Worm (Caenorhabditis elegans) whole organism, L3 larva: ENCODE measurements around the gene hmit-1.3.

ENCODE experiments used
- R02D3.7 ChIP-seq: fragments of 150-350 bp; optimal IDR thresholded peaks from 2 replicates; lab custom pipeline; 2014; ENCODE audit warnings: missing biosample characterization, missing genetic modification characterization
- ZK546.5 ChIP-seq: sonication (generic microtip); optimal IDR thresholded peaks from 2 replicates; lab custom pipeline; 2017; ENCODE audit warnings: missing biosample characterization, missing genetic modification characterization
- aly-2 ChIP-seq: fragments of 150-350 bp; optimal IDR thresholded peaks from 2 replicates; lab custom pipeline; 2014; ENCODE audit warnings: missing biosample characterization, missing genetic modification characterization
- ama-1 ChIP-seq: fragments of 150-350 bp; optimal IDR thresholded peaks from 2 replicates; lab custom pipeline; 2018
- ceh-16 ChIP-seq: sonication (generic microtip); optimal IDR thresholded peaks from 2 replicates; lab custom pipeline; 2017; ENCODE audit warnings: missing biosample characterization, missing genetic modification characterization
- ceh-28 ChIP-seq: fragments of 150-350 bp; optimal IDR thresholded peaks from 2 replicates; lab custom pipeline; 2014; ENCODE audit warnings: missing biosample characterization, missing genetic modification reagents, missing genetic modification characterization
- ceh-82 ChIP-seq: fragments of 150-350 bp; optimal IDR thresholded peaks from 2 replicates; lab custom pipeline; 2014; ENCODE audit warnings: missing biosample characterization, missing genetic modification characterization
- daf-12 ChIP-seq: fragments of 150-350 bp; optimal IDR thresholded peaks from 2 replicates; lab custom pipeline; 2014; ENCODE audit warnings: missing biosample characterization, missing genetic modification reagents, missing genetic modification characterization
- egl-27 ChIP-seq: sonication (generic microtip); optimal IDR thresholded peaks from 4 replicates; lab custom pipeline; 2017; ENCODE audit warnings: missing biosample characterization, missing genetic modification reagents, missing genetic modification characterization
- egl-5 ChIP-seq: fragments of 150-350 bp; optimal IDR thresholded peaks from 2 replicates; lab custom pipeline; 2017; ENCODE audit warnings: missing biosample characterization, missing genetic modification reagents, missing genetic modification characterization, inconsistent platforms
- elt-1 ChIP-seq: fragments of 150-350 bp; optimal IDR thresholded peaks from 2 replicates; lab custom pipeline; 2014; ENCODE audit warnings: missing biosample characterization, missing genetic modification characterization
- elt-2 ChIP-seq: sonication (generic microtip); optimal IDR thresholded peaks from 2 replicates; lab custom pipeline; 2016; ENCODE audit warnings: missing genetic modification reagents, mild to moderate bottlenecking, missing genetic modification characterization, missing compliant biosample characterization
- elt-3 ChIP-seq, 3 experiments: fragments of 150-350 bp in 1 of 3; sonication (generic microtip) in 2 of 3; optimal IDR thresholded peaks; 2 replicates in 2 of 3; 4 replicates in 1 of 3; lab custom pipeline; 2014 to 2017; ENCODE audit warnings: missing biosample characterization in 3 of 3, missing genetic modification characterization in 3 of 3
- eor-1 ChIP-seq, 2 experiments: fragments of 150-350 bp; optimal IDR thresholded peaks; 2 replicates each; lab custom pipeline; 2014 to 2018; ENCODE audit warnings: missing biosample characterization in 2 of 2, missing genetic modification characterization in 2 of 2
- fkh-10 ChIP-seq: sonication (generic microtip); optimal IDR thresholded peaks from 2 replicates; lab custom pipeline; 2017; ENCODE audit warnings: missing biosample characterization, missing genetic modification reagents, missing genetic modification characterization
- fkh-2 ChIP-seq: fragments of 150-350 bp; optimal IDR thresholded peaks from 2 replicates; lab custom pipeline; 2014; ENCODE audit warnings: missing biosample characterization, missing genetic modification reagents, missing genetic modification characterization
- fos-1 ChIP-seq: fragments of 150-350 bp; optimal IDR thresholded peaks from 2 replicates; lab custom pipeline; 2014; ENCODE audit warnings: missing biosample characterization, missing genetic modification characterization
- hmg-11 ChIP-seq: sonication (generic microtip); optimal IDR thresholded peaks from 2 replicates; lab custom pipeline; 2016; ENCODE audit warnings: missing genetic modification characterization, missing compliant biosample characterization
- jun-1 ChIP-seq: fragments of 150-350 bp; optimal IDR thresholded peaks from 2 replicates; lab custom pipeline; 2014; ENCODE audit warnings: missing biosample characterization, missing genetic modification reagents, missing genetic modification characterization
- lin-15B ChIP-seq: fragments of 150-350 bp; optimal IDR thresholded peaks from 2 replicates; lab custom pipeline; 2014; ENCODE audit warnings: missing biosample characterization, missing genetic modification characterization
- lin-39 ChIP-seq: fragments of 150-350 bp; optimal IDR thresholded peaks from 2 replicates; lab custom pipeline; 2018; ENCODE audit warnings: missing biosample characterization, missing genetic modification reagents, missing genetic modification characterization
- lsy-12 ChIP-seq: sonication (generic microtip); optimal IDR thresholded peaks from 2 replicates; lab custom pipeline; 2016; ENCODE audit warnings: mild to moderate bottlenecking, missing genetic modification characterization, missing compliant biosample characterization
- mdl-1 ChIP-seq: fragments of 150-350 bp; optimal IDR thresholded peaks from 2 replicates; lab custom pipeline; 2014; ENCODE audit warnings: missing biosample characterization, missing genetic modification characterization
- mml-1 ChIP-seq: fragments of 150-350 bp; sonication (generic microtip); optimal IDR thresholded peaks from 3 replicates; lab custom pipeline; 2014; ENCODE audit warnings: missing biosample characterization, missing genetic modification characterization
- nfya-1 ChIP-seq: sonication (generic microtip); optimal IDR thresholded peaks from 2 replicates; lab custom pipeline; 2017; ENCODE audit warnings: missing genetic modification characterization, mild to moderate bottlenecking, missing compliant biosample characterization, antibody characterized with exemption, moderate library complexity; ENCODE audit not compliant: insufficient read depth
- nhr-11 ChIP-seq: fragments of 150-350 bp; optimal IDR thresholded peaks from 2 replicates; lab custom pipeline; 2014; ENCODE audit warnings: missing biosample characterization, missing genetic modification characterization
- nhr-12 ChIP-seq: fragments of 150-350 bp; optimal IDR thresholded peaks from 2 replicates; lab custom pipeline; 2014; ENCODE audit warnings: missing biosample characterization, missing genetic modification characterization
- nhr-23 ChIP-seq: fragments of 150-350 bp; optimal IDR thresholded peaks from 2 replicates; lab custom pipeline; 2014; ENCODE audit warnings: missing biosample characterization, missing genetic modification reagents, missing genetic modification characterization
- nhr-237 ChIP-seq: fragments of 150-350 bp; optimal IDR thresholded peaks from 2 replicates; lab custom pipeline; 2014; ENCODE audit warnings: missing biosample characterization, missing genetic modification characterization
- nhr-25 ChIP-seq: sonication (generic microtip); optimal IDR thresholded peaks from 2 replicates; lab custom pipeline; 2017; ENCODE audit warnings: missing biosample characterization, missing genetic modification characterization
- nhr-28 ChIP-seq: fragments of 150-350 bp; optimal IDR thresholded peaks from 2 replicates; lab custom pipeline; 2014; ENCODE audit warnings: missing biosample characterization, missing genetic modification characterization
- nhr-43 ChIP-seq: sonication (generic microtip); optimal IDR thresholded peaks from 2 replicates; lab custom pipeline; 2016; ENCODE audit warnings: mild to moderate bottlenecking, missing genetic modification characterization, missing compliant biosample characterization; ENCODE audit not compliant: poor library complexity, severe bottlenecking
- nhr-67 ChIP-seq: fragments of 150-350 bp; optimal IDR thresholded peaks from 2 replicates; lab custom pipeline; 2014; ENCODE audit warnings: missing biosample characterization, missing genetic modification characterization
- nhr-76 ChIP-seq: fragments of 150-350 bp; sonication (generic microtip); optimal IDR thresholded peaks from 5 replicates; lab custom pipeline; 2014; ENCODE audit warnings: missing biosample characterization, missing genetic modification characterization
- nhr-77 ChIP-seq: fragments of 150-350 bp; optimal IDR thresholded peaks from 2 replicates; lab custom pipeline; 2014; ENCODE audit warnings: missing biosample characterization, missing genetic modification characterization
- pha-4 ChIP-seq: fragments of 150-350 bp; optimal IDR thresholded peaks from 2 replicates; lab custom pipeline; 2014; ENCODE audit warnings: missing biosample characterization, missing genetic modification reagents, missing genetic modification characterization
- pqm-1 ChIP-seq: fragments of 150-350 bp; optimal IDR thresholded peaks from 2 replicates; lab custom pipeline; 2017; ENCODE audit warnings: missing biosample characterization, missing genetic modification characterization, inconsistent platforms
- sea-2 ChIP-seq: fragments of 150-350 bp; sonication (generic microtip); optimal IDR thresholded peaks from 4 replicates; lab custom pipeline; 2014; ENCODE audit warnings: missing biosample characterization, missing genetic modification reagents, missing genetic modification characterization
- skn-1 ChIP-seq: fragments of 150-350 bp; optimal IDR thresholded peaks from 2 replicates; lab custom pipeline; 2014; ENCODE audit warnings: missing biosample characterization, missing genetic modification characterization
- snpc-4 ChIP-seq: fragments of 150-350 bp; optimal IDR thresholded peaks from 2 replicates; lab custom pipeline; 2014; ENCODE audit warnings: missing biosample characterization, missing genetic modification characterization
- tbx-2 ChIP-seq: sonication (generic microtip); optimal IDR thresholded peaks from 2 replicates; lab custom pipeline; 2016; ENCODE audit warnings: mild to moderate bottlenecking, missing genetic modification characterization, missing compliant biosample characterization
- unc-39 ChIP-seq: sonication (generic microtip); optimal IDR thresholded peaks from 4 replicates; lab custom pipeline; 2017; ENCODE audit warnings: missing biosample characterization, missing genetic modification characterization
- unc-62 ChIP-seq: fragments of 150-350 bp; sonication (generic microtip); optimal IDR thresholded peaks from 4 replicates; lab custom pipeline; 2014; ENCODE audit warnings: missing biosample characterization, missing genetic modification reagents, missing genetic modification characterization
- zag-1 ChIP-seq: fragments of 150-350 bp; optimal IDR thresholded peaks from 2 replicates; lab custom pipeline; 2014; ENCODE audit warnings: missing biosample characterization, missing genetic modification characterization
- ztf-11 ChIP-seq: fragments of 150-350 bp; optimal IDR thresholded peaks from 2 replicates; lab custom pipeline; 2014; ENCODE audit warnings: missing biosample characterization, missing genetic modification characterization
- ztf-4 ChIP-seq: fragments of 150-350 bp; optimal IDR thresholded peaks from 2 replicates; lab custom pipeline; 2014; ENCODE audit warnings: missing biosample characterization, missing genetic modification characterization

hmit-1.3 gene

DNA sequence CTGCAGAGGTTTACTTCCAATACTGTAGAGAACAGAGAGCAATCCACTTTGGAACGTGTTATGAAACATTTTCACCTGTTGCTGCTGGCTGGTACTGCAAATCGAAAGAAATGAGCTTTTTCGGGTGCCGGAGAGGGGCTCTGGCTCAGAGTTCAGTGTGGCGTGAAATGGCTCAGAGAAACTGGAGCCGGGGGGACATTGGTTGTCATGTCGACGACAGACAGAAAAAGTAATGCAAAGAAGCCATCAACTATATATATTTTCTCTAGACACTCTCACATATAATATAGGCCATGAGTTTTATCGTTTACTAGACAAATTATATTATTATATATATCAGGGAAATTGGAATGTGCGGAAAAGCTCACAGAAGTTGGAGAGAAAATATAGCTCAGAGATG is 18.0 kb upstream of the hmit-1.3 start, which contains the start of gene cfap-20:
TSS of gene cfap-20 (minus strand) at position 101 of the 400 bp plus-strand sequence.
- no peak for TF ChIP-seq aly-2 (tag; lab: Kevin White, UChicago)
- no peak for TF ChIP-seq mml-1
- TF ChIP-seq hmg-11 (tag; lab: Kevin White, UChicago): no peak
- no peak for TF ChIP-seq lin-15B (tag; lab: Kevin White, UChicago)
- TF ChIP-seq eor-1 (tag; optimal IDR thresholded peaks at IDR 0.05; lab: Kevin White, UChicago): no peak
- TF ChIP-seq mdl-1 (tag; lab: Kevin White, UChicago): no peak
- no peak for TF ChIP-seq ztf-11 (tag; lab: Kevin White, UChicago)
- no peak for TF ChIP-seq unc-62
- no peak for TF ChIP-seq ama-1
- TF ChIP-seq R02D3.7 (tag; lab: Kevin White, UChicago): no peak
- TF ChIP-seq, all 47 proteins: peak for 0

DNA sequence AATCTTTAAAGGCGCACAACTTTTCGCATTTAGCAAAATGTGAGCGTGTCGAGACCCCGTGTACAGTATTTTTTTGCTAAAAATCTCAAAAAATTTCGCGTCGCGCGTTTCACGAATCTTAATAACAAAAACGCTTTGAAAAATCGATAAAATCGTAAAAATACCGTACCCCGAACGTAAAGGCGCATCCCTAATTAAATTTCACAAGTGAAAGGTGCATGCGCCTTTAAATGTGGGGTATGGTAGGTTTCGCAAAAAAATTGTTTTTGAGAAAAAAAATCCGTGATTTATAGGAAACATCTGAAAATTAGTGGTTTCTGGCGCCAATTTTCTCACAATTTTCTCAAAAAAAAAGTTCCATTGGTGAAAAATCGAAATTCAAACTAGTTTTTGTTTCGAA is 14.8 kb upstream of the hmit-1.3 start:
- TF ChIP-seq mml-1: no peak
- TF ChIP-seq nhr-76: no peak
- no peak for TF ChIP-seq fos-1 (tag; lab: Kevin White, UChicago)
- no peak for TF ChIP-seq R02D3.7 (tag; lab: Kevin White, UChicago)
- no peak for TF ChIP-seq skn-1 (tag; lab: Kevin White, UChicago)
- TF ChIP-seq pqm-1 (tag; lab: Kevin White, UChicago): no peak
- no peak for TF ChIP-seq jun-1 (tag; lab: Kevin White, UChicago)
- no peak for TF ChIP-seq lsy-12 (tag; lab: Kevin White, UChicago)
- TF ChIP-seq lin-39 (tag; lab: Kevin White, UChicago): no peak
- no peak for TF ChIP-seq egl-27
- no peak for TF ChIP-seq nhr-12
- TF ChIP-seq snpc-4: no peak
- TF ChIP-seq fkh-2: no peak
- no peak for TF ChIP-seq daf-12
- TF ChIP-seq tbx-2 (tag; lab: Kevin White, UChicago): no peak
- TF ChIP-seq ceh-16 (tag; lab: Kevin White, UChicago): no peak
- TF ChIP-seq pha-4 (tag; lab: Kevin White, UChicago): no peak
- TF ChIP-seq ceh-82: no peak
- no peak for TF ChIP-seq sea-2 (GFP tag; lab: Kevin White, UChicago)
- no peak for TF ChIP-seq aly-2 (tag; lab: Kevin White, UChicago)

- TF ChIP-seq nhr-67 (tag; lab: Kevin White, UChicago): no peak
- no peak for TF ChIP-seq snpc-4
- TF ChIP-seq skn-1 (tag; lab: Kevin White, UChicago): no peak
- no peak for TF ChIP-seq ztf-4
- no peak for TF ChIP-seq nhr-25
- TF ChIP-seq jun-1 (tag; lab: Kevin White, UChicago): no peak
- no peak for TF ChIP-seq fos-1 (tag; lab: Kevin White, UChicago)
- no peak for TF ChIP-seq elt-1 (tag; lab: Kevin White, UChicago)
- TF ChIP-seq egl-27: no peak
- TF ChIP-seq nhr-11 (tag; lab: Kevin White, UChicago): no peak
- no peak for TF ChIP-seq nhr-77 (tag; lab: Kevin White, UChicago)
- no peak for TF ChIP-seq daf-12
- TF ChIP-seq mml-1: no peak
- TF ChIP-seq lsy-12 (tag; lab: Kevin White, UChicago): no peak
- no peak for TF ChIP-seq R02D3.7 (tag; lab: Kevin White, UChicago)
- TF ChIP-seq nhr-23 (tag; lab: Kevin White, UChicago): peak; percentile 42
- no peak for TF ChIP-seq pqm-1 (tag; lab: Kevin White, UChicago)
- TF ChIP-seq ztf-11 (tag; lab: Kevin White, UChicago): no peak
- TF ChIP-seq nhr-28 (tag; lab: Kevin White, UChicago): no peak
- no peak for TF ChIP-seq eor-1 (tag; optimal IDR thresholded peaks at IDR 0.05; lab: Kevin White, UChicago)
- peak; percentile 46 for TF ChIP-seq unc-62
- no peak for TF ChIP-seq nhr-76
- TF ChIP-seq elt-2 (tag; lab: Kevin White, UChicago): peak; percentile 8
- no peak for TF ChIP-seq aly-2 (tag; lab: Kevin White, UChicago)
- TF ChIP-seq ZK546.5: no peak
- no peak for TF ChIP-seq ama-1
- TF ChIP-seq nfya-1 (tag; lab: Kevin White, UChicago): peak; percentile 86
- no peak for TF ChIP-seq nhr-12
- peak; percentile 72 for TF ChIP-seq ceh-28 (tag; lab: Kevin White, UChicago)
- TF ChIP-seq hmg-11 (tag; lab: Kevin White, UChicago): peak; percentile 92
- no peak for TF ChIP-seq mdl-1 (tag; lab: Kevin White, UChicago)
- no peak for TF ChIP-seq sea-2 (GFP tag; lab: Kevin White, UChicago)
- no peak for TF ChIP-seq fkh-2
- TF ChIP-seq zag-1 (tag; lab: Kevin White, UChicago): no peak
- peak; percentile 17 for TF ChIP-seq pha-4 (tag; lab: Kevin White, UChicago)
- TF ChIP-seq egl-5 (tag; lab: Kevin White, UChicago): peak; percentile 21
- no peak for TF ChIP-seq ceh-82
- no peak for TF ChIP-seq unc-39 (tag; lab: Kevin White, UChicago)
- TF ChIP-seq tbx-2 (tag; lab: Kevin White, UChicago): peak; percentile 1
- no peak for TF ChIP-seq nhr-43 (tag; lab: Kevin White, UChicago)
- no peak for TF ChIP-seq elt-3 (tag; optimal IDR thresholded peaks at IDR 0.05; lab: Kevin White, UChicago)
- no peak for TF ChIP-seq ceh-16 (tag; lab: Kevin White, UChicago)
- TF ChIP-seq lin-39 (tag; lab: Kevin White, UChicago): peak; percentile 91
- TF ChIP-seq nhr-237 (tag; lab: Kevin White, UChicago): no peak
- TF ChIP-seq fkh-10: no peak
- peak; percentile 57 for TF ChIP-seq lin-15B (tag; lab: Kevin White, UChicago)
These were observed 12.6 kb upstream of the hmit-1.3 start for ce11 chrIII:3532035-3532434.
